Fruit fly (Drosophila melanogaster) whole organism, embryonic: ENCODE data around the gene CG9673.

Experiments used
- Adf1 ChIP-seq: fragments of 200-800 bp; sonication (Bioruptor generic); IDR thresholded peaks from 2 replicates; pipeline ENCODE4 v1.3.6; 2022; ENCODE audit warnings: missing biosample characterization, missing genetic modification characterization
- Atf-2 ChIP-seq: fragments of 200-800 bp; sonication (Bioruptor generic); optimal IDR thresholded peaks from 2 replicates; lab custom pipeline; 2016; ENCODE audit warnings: missing biosample characterization, missing genetic modification characterization
- CG11398 ChIP-seq: fragments of 200-800 bp; sonication (Bioruptor generic); optimal IDR thresholded peaks from 2 replicates; lab custom pipeline; 2016; ENCODE audit warnings: missing biosample characterization, missing genetic modification characterization
- CG11560 ChIP-seq: fragments of 200-800 bp; sonication (Bioruptor generic); IDR thresholded peaks from 3 replicates; pipeline ENCODE4 v1.3.6; 2022; ENCODE audit warnings: missing biosample characterization, missing genetic modification characterization
- CG11723 ChIP-seq: fragments of 200-800 bp; sonication (Bioruptor generic); optimal IDR thresholded peaks from 2 replicates; lab custom pipeline; 2017; ENCODE audit warnings: missing biosample characterization, mild to moderate bottlenecking, missing genetic modification characterization
- CG12391 ChIP-seq: fragments of 200-800 bp; sonication (Bioruptor generic); optimal IDR thresholded peaks from 3 replicates; lab custom pipeline; 2018; ENCODE audit warnings: missing biosample characterization, mild to moderate bottlenecking, missing genetic modification characterization, moderate library complexity
- CG13624 ChIP-seq: fragments of 200-800 bp; sonication (Bioruptor generic); optimal IDR thresholded peaks from 2 replicates; lab custom pipeline; 2016; ENCODE audit warnings: missing biosample characterization, missing genetic modification characterization
- CG16779 ChIP-seq: fragments of 200-800 bp; sonication (Bioruptor generic); IDR thresholded peaks from 2 replicates; pipeline ENCODE4 v1.3.6; 2022; ENCODE audit warnings: missing biosample characterization, missing genetic modification characterization
- CG17612 ChIP-seq: fragments of 200-800 bp; sonication (Bioruptor generic); IDR thresholded peaks from 2 replicates; pipeline ENCODE4 v1.3.6; 2022; ENCODE audit warnings: missing biosample characterization, missing genetic modification characterization
- CG18476 ChIP-seq: fragments of 200-800 bp; sonication (Bioruptor generic); optimal IDR thresholded peaks from 2 replicates; lab custom pipeline; 2016; ENCODE audit warnings: missing biosample characterization, mild to moderate bottlenecking, missing genetic modification characterization
- CG2129 ChIP-seq: fragments of 200-800 bp; sonication (Bioruptor generic); IDR thresholded peaks from 2 replicates; pipeline ENCODE4 v1.3.6; 2022; ENCODE audit warnings: missing biosample characterization, missing genetic modification characterization; ENCODE audit not compliant: partially characterized antibody
- CG2678 ChIP-seq: fragments of 200-800 bp; sonication (Bioruptor generic); optimal IDR thresholded peaks from 3 replicates; lab custom pipeline; 2019; ENCODE audit warnings: missing biosample characterization, mild to moderate bottlenecking, missing genetic modification characterization, moderate library complexity
- CG31388 ChIP-seq: fragments of 200-800 bp; sonication (Bioruptor generic); optimal IDR thresholded peaks from 2 replicates; lab custom pipeline; 2016; ENCODE audit warnings: missing biosample characterization, missing genetic modification characterization
- CG34224 ChIP-seq: fragments of 200-800 bp; sonication (Bioruptor generic); IDR thresholded peaks from 3 replicates; pipeline ENCODE4 v1.3.6; 2022; ENCODE audit warnings: missing biosample characterization, missing genetic modification characterization; ENCODE audit not compliant: partially characterized antibody
- CG4424 ChIP-seq: fragments of 200-800 bp; sonication (Bioruptor generic); optimal IDR thresholded peaks from 3 replicates; lab custom pipeline; 2016; ENCODE audit warnings: missing biosample characterization, missing genetic modification characterization
- CG4854 ChIP-seq: fragments of 200-800 bp; sonication (Bioruptor generic); optimal IDR thresholded peaks from 2 replicates; lab custom pipeline; 2016; ENCODE audit warnings: missing biosample characterization, missing genetic modification characterization, inconsistent platforms
- CG6765 ChIP-seq: fragments of 200-800 bp; sonication (Bioruptor generic); optimal IDR thresholded peaks from 3 replicates; lab custom pipeline; 2017; ENCODE audit warnings: missing biosample characterization, mild to moderate bottlenecking, missing genetic modification characterization
- CG7963 ChIP-seq: fragments of 200-800 bp; sonication (Bioruptor generic); IDR thresholded peaks from 3 replicates; pipeline ENCODE4 v1.3.6; 2022; ENCODE audit warnings: missing biosample characterization, missing genetic modification characterization; ENCODE audit not compliant: partially characterized antibody
- CG9215 ChIP-seq: fragments of 200-800 bp; sonication (Bioruptor generic); IDR thresholded peaks from 2 replicates; pipeline ENCODE4 v1.3.6; 2022; ENCODE audit warnings: missing biosample characterization, missing genetic modification characterization
- Dip3 ChIP-seq: fragments of 200-800 bp; sonication (Bioruptor generic); optimal IDR thresholded peaks from 3 replicates; lab custom pipeline; 2016; ENCODE audit warnings: missing biosample characterization, missing genetic modification characterization
- ERR ChIP-seq: fragments of 200-800 bp; sonication (Bioruptor generic); optimal IDR thresholded peaks from 2 replicates; lab custom pipeline; 2016; ENCODE audit warnings: missing biosample characterization, missing genetic modification characterization
- Fer3 ChIP-seq: fragments of 200-800 bp; sonication (Bioruptor generic); optimal IDR thresholded peaks from 2 replicates; lab custom pipeline; 2018; ENCODE audit warnings: missing biosample characterization, mild to moderate bottlenecking, missing genetic modification characterization, moderate library complexity
- HLH3B ChIP-seq: fragments of 200-800 bp; sonication (Bioruptor generic); IDR thresholded peaks from 2 replicates; pipeline ENCODE4 v1.3.6; 2022; ENCODE audit warnings: missing biosample characterization, missing genetic modification characterization
- HLH4C ChIP-seq: fragments of 200-800 bp; sonication (Bioruptor generic); IDR thresholded peaks from 3 replicates; pipeline ENCODE4 v1.3.6; 2022; ENCODE audit warnings: missing biosample characterization, missing genetic modification characterization; ENCODE audit not compliant: partially characterized antibody
- Jarid2 ChIP-seq: fragments of 200-800 bp; sonication (Bioruptor generic); optimal IDR thresholded peaks from 3 replicates; lab custom pipeline; 2017; ENCODE audit warnings: mild to moderate bottlenecking, missing biosample characterization, missing genetic modification reagents, missing genetic modification characterization
- NFAT ChIP-seq: fragments of 200-800 bp; sonication (Bioruptor generic); IDR thresholded peaks from 2 replicates; pipeline ENCODE4 v1.3.6; 2022; ENCODE audit warnings: missing biosample characterization, missing genetic modification characterization
- Nf-YB ChIP-seq: fragments of 200-800 bp; sonication (Bioruptor generic); optimal IDR thresholded peaks from 3 replicates; lab custom pipeline; 2019; ENCODE audit warnings: missing biosample characterization, mild to moderate bottlenecking, missing genetic modification characterization, moderate library complexity
- Six4 ChIP-seq: fragments of 200-800 bp; sonication (Bioruptor generic); optimal IDR thresholded peaks from 2 replicates; lab custom pipeline; 2016; ENCODE audit warnings: missing biosample characterization, missing genetic modification characterization
- cad ChIP-seq: fragments of >200 bp; optimal IDR thresholded peaks from 2 replicates; lab custom pipeline; 2017; ENCODE audit warnings: missing biosample characterization, missing genetic modification characterization
- da ChIP-seq: fragments of 200-800 bp; sonication (Bioruptor generic); optimal IDR thresholded peaks from 2 replicates; lab custom pipeline; 2016; ENCODE audit warnings: missing biosample characterization, missing genetic modification characterization
- gce ChIP-seq: fragments of 200-800 bp; sonication (Bioruptor generic); IDR thresholded peaks from 3 replicates; pipeline ENCODE4 v1.3.6; 2022; ENCODE audit warnings: missing biosample characterization, missing genetic modification characterization
- gsb-n ChIP-seq: fragments of 200-800 bp; sonication (Bioruptor generic); optimal IDR thresholded peaks from 3 replicates; lab custom pipeline; 2018; ENCODE audit warnings: missing biosample characterization, mild to moderate bottlenecking, missing genetic modification characterization
- her ChIP-seq: fragments of 200-800 bp; sonication (Bioruptor generic); optimal IDR thresholded peaks from 2 replicates; lab custom pipeline; 2016; ENCODE audit warnings: missing biosample characterization, missing genetic modification characterization
- jing ChIP-seq: fragments of 200-800 bp; sonication (Bioruptor generic); optimal IDR thresholded peaks from 2 replicates; lab custom pipeline; 2018; ENCODE audit warnings: missing biosample characterization, mild to moderate bottlenecking, missing genetic modification characterization
- ken ChIP-seq: fragments of 200-800 bp; sonication (Bioruptor generic); IDR thresholded peaks from 3 replicates; pipeline ENCODE4 v1.3.6; 2022; ENCODE audit warnings: missing biosample characterization, missing genetic modification characterization
- lbe ChIP-seq: fragments of 200-800 bp; sonication (Bioruptor generic); optimal IDR thresholded peaks from 2 replicates; lab custom pipeline; 2016; ENCODE audit warnings: missing biosample characterization, mild to moderate bottlenecking, missing genetic modification characterization
- odd ChIP-seq: fragments of 200-800 bp; sonication (Bioruptor generic); optimal IDR thresholded peaks from 2 replicates; lab custom pipeline; 2017; ENCODE audit warnings: missing biosample characterization, mild to moderate bottlenecking, missing genetic modification characterization
- prd ChIP-seq, 3 experiments: fragments of >200 bp in 2 of 3; fragments of 200-800 bp in 1 of 3; sonication (Bioruptor generic) in 1 of 3; optimal IDR thresholded peaks in 2 of 3; IDR thresholded peaks in 1 of 3; 2 replicates in 2 of 3; 3 replicates in 1 of 3; pipeline versions ENCODE4 v1.3.6 to Lab custom; 2017 to 2022; ENCODE audit warnings: missing biosample characterization in 1 of 3, missing genetic modification characterization in 1 of 3
- rib ChIP-seq: fragments of 200-800 bp; sonication (Bioruptor generic); IDR thresholded peaks from 2 replicates; pipeline ENCODE4 v1.3.6; 2022; ENCODE audit warnings: missing biosample characterization, missing genetic modification characterization
- run ChIP-seq: fragments of 200-800 bp; sonication (Bioruptor generic); optimal IDR thresholded peaks from 3 replicates; lab custom pipeline; 2018; ENCODE audit warnings: missing biosample characterization, mild to moderate bottlenecking, missing genetic modification characterization
- sc ChIP-seq, 3 experiments: fragments of >200 bp in 2 of 3; fragments of 200-800 bp in 1 of 3; sonication (Bioruptor generic) in 1 of 3; optimal IDR thresholded peaks; 2 replicates in 2 of 3; 3 replicates in 1 of 3; lab custom pipeline; 2017; ENCODE audit warnings: mild to moderate bottlenecking in 1 of 3, missing biosample characterization in 1 of 3, missing genetic modification characterization in 1 of 3, missing genetic modification reagents in 1 of 3
- sim ChIP-seq: fragments of 200-800 bp; sonication (Bioruptor generic); IDR thresholded peaks from 2 replicates; pipeline ENCODE4 v1.3.6; 2022; ENCODE audit warnings: missing biosample characterization, missing genetic modification characterization
- tx ChIP-seq: fragments of 200-800 bp; sonication (Bioruptor generic); optimal IDR thresholded peaks from 2 replicates; lab custom pipeline; 2016; ENCODE audit warnings: missing biosample characterization, missing genetic modification characterization
- usp ChIP-seq: fragments of >200 bp; optimal IDR thresholded peaks from 2 replicates; lab custom pipeline; 2017; ENCODE audit warnings: missing biosample characterization, missing genetic modification characterization
- vfl ChIP-seq: fragments of 200-800 bp; sonication (Bioruptor generic); optimal IDR thresholded peaks from 2 replicates; lab custom pipeline; 2016; ENCODE audit warnings: missing biosample characterization, missing genetic modification characterization
- z ChIP-seq: fragments of 200-800 bp; sonication (Bioruptor generic); IDR thresholded peaks from 3 replicates; pipeline ENCODE4 v1.3.6; 2022; ENCODE audit warnings: missing biosample characterization, missing genetic modification characterization
- zen2 ChIP-seq: fragments of 200-800 bp; sonication (Bioruptor generic); IDR thresholded peaks from 3 replicates; pipeline ENCODE4 v1.3.6; 2022; ENCODE audit warnings: missing biosample characterization, missing genetic modification characterization; ENCODE audit not compliant: partially characterized antibody

The CG9673 gene

dm6 chrX:16723203-16724173 lies 19.8 kb upstream of the CG9673 start (continued):
- TF ChIP-seq CG4424 (peak; percentile 8), zen2 (GFP tag; lab: Robert Waterston, UW) (no peak), ERR (GFP tag; lab: Kevin White, UChicago) (peak; percentile 2), jing (GFP tag; lab: Kevin White, UChicago) (peak; percentile 39), CG2129 (GFP tag; lab: Robert Waterston, UW) (no peak), gce (GFP tag; lab: Robert Waterston, UW) (no peak), CG18476 (peak; percentile 6), CG12391 (tag; lab: Kevin White, UChicago) (peak; percentile 83), Nf-YB (GFP tag; lab: Kevin White, UChicago) (peak; percentile 66), HLH4C (GFP tag; lab: Robert Waterston, UW) (no peak), prd (optimal IDR thresholded peaks at IDR 0.05; lab: Kevin White, UChicago) (no peak), prd (GFP tag; IDR thresholded peaks at IDR 0.05; lab: Robert Waterston, UW) (no peak; the same call in none of the 3 replicates), CG6765 (no peak), z (GFP tag; lab: Robert Waterston, UW) (no peak), lbe (GFP tag; lab: Kevin White, UChicago) (no peak), CG11560 (tag; lab: Robert Waterston, UW) (no peak), rib (GFP tag; lab: Robert Waterston, UW) (0 out of 2 replicates have a peak, but pooled peaks have one; percentile 13), HLH3B (GFP tag; lab: Robert Waterston, UW) (peak; percentile 54), CG11723 (GFP tag; lab: Kevin White, UChicago) (peak; percentile 52), gsb-n (peak; percentile 78), odd (GFP tag; lab: Kevin White, UChicago) (peak; percentile 44), CG31388 (GFP tag; lab: Kevin White, UChicago) (no peak), CG17612 (peak; percentile 9; the same call in 1 of the 2 replicates), CG4854 (no peak), ken (GFP tag; lab: Robert Waterston, UW) (peak; percentile 49; the same call in 2 of the 3 replicates), CG11398 (GFP tag; lab: Kevin White, UChicago) (no peak), Atf-2 (GFP tag; lab: Kevin White, UChicago) (peak; percentile 59), run (tag; lab: Kevin White, UChicago) (peak; percentile 80), usp (GFP tag; lab: Kevin White, UChicago) (no peak), cad (GFP tag; lab: Kevin White, UChicago) (no peak), Jarid2 (GFP tag; lab: Kevin White, UChicago) (peak; percentile 11), CG16779 (GFP tag; lab: Robert Waterston, UW) (no peak), CG7963 (GFP tag; lab: Robert Waterston, UW) (no peak), NFAT (0 out of 2 replicates have a peak, but pooled peaks have one; percentile 39), sim (GFP tag; lab: Robert Waterston, UW) (no peak; the same call in 1 of the 2 replicates), Six4 (GFP tag; lab: Kevin White, UChicago) (peak; percentile 8), CG34224 (GFP tag; lab: Robert Waterston, UW) (0 out of 3 replicates have a peak, but pooled peaks have one; percentile 17), CG9215 (GFP tag; lab: Robert Waterston, UW) (peak; percentile 82), Fer3 (peak; percentile 58), vfl (peak; percentile 37), da (peak; percentile 11), sc (optimal IDR thresholded peaks at IDR 0.05; lab: Kevin White, UChicago) (no peak), sc (GFP tag; optimal IDR thresholded peaks at IDR 0.05; lab: Kevin White, UChicago) (peak; percentile 63), Adf1 (peak; percentile 97), her (GFP tag; lab: Kevin White, UChicago) (no peak), tx (peak; percentile 9), CG2678 (tag; lab: Kevin White, UChicago) (peak; percentile 76), Dip3 (GFP tag; lab: Kevin White, UChicago) (no peak), CG13624 (GFP tag; lab: Kevin White, UChicago) (no peak)
